Fruit fly (Drosophila melanogaster) whole organism, embryonic: Measurements from ENCODE around the gene CG14232.

Experiments
- Atf3 ChIP-seq: fragments of 200-800 bp; sonication (Bioruptor generic); optimal IDR thresholded peaks from 3 replicates; lab custom pipeline; 2016; ENCODE audit warnings: missing biosample characterization, missing genetic modification characterization
- CG11560 ChIP-seq: fragments of 200-800 bp; sonication (Bioruptor generic); IDR thresholded peaks from 3 replicates; pipeline ENCODE4 v1.3.6; 2022; ENCODE audit warnings: missing biosample characterization, missing genetic modification characterization
- CG12236 ChIP-seq: fragments of 200-800 bp; sonication (Bioruptor generic); optimal IDR thresholded peaks from 2 replicates; lab custom pipeline; 2016; ENCODE audit warnings: missing biosample characterization, missing genetic modification characterization
- CG16779 ChIP-seq: fragments of 200-800 bp; sonication (Bioruptor generic); IDR thresholded peaks from 2 replicates; pipeline ENCODE4 v1.3.6; 2022; ENCODE audit warnings: missing biosample characterization, missing genetic modification characterization
- CG17612 ChIP-seq: fragments of 200-800 bp; sonication (Bioruptor generic); IDR thresholded peaks from 2 replicates; pipeline ENCODE4 v1.3.6; 2022; ENCODE audit warnings: missing biosample characterization, missing genetic modification characterization
- CG17802 ChIP-seq: fragments of 200-800 bp; sonication (Bioruptor generic); optimal IDR thresholded peaks from 2 replicates; lab custom pipeline; 2018; ENCODE audit warnings: missing biosample characterization, mild to moderate bottlenecking, missing genetic modification characterization, moderate library complexity
- CG2116 ChIP-seq: fragments of 200-800 bp; sonication (Bioruptor generic); optimal IDR thresholded peaks from 3 replicates; lab custom pipeline; 2018; ENCODE audit warnings: missing biosample characterization, mild to moderate bottlenecking, missing genetic modification characterization
- CG30020 ChIP-seq: fragments of 200-800 bp; optimal IDR thresholded peaks from 2 replicates; lab custom pipeline; 2019; ENCODE audit warnings: missing biosample characterization, mild to moderate bottlenecking, missing genetic modification characterization, moderate library complexity
- CG3281 ChIP-seq: fragments of 200-800 bp; sonication (Bioruptor generic); optimal IDR thresholded peaks from 3 replicates; lab custom pipeline; 2017; ENCODE audit warnings: missing biosample characterization, mild to moderate bottlenecking, missing genetic modification characterization
- CG34376 ChIP-seq: fragments of 200-800 bp; sonication (Bioruptor generic); optimal IDR thresholded peaks from 2 replicates; lab custom pipeline; 2018; ENCODE audit warnings: missing biosample characterization, mild to moderate bottlenecking, missing genetic modification characterization
- CG4360 ChIP-seq: fragments of 200-800 bp; sonication (Bioruptor generic); IDR thresholded peaks from 2 replicates; pipeline ENCODE4 v1.3.6; 2022; ENCODE audit warnings: missing biosample characterization, missing genetic modification characterization
- CG4820 ChIP-seq: fragments of 200-800 bp; sonication (Bioruptor generic); optimal IDR thresholded peaks from 3 replicates; lab custom pipeline; 2016; ENCODE audit warnings: missing biosample characterization, missing genetic modification characterization
- CG7357 ChIP-seq: fragments of 200-800 bp; sonication (Bioruptor generic); IDR thresholded peaks from 3 replicates; pipeline ENCODE4 v1.3.6; 2022; ENCODE audit warnings: missing biosample characterization, missing genetic modification characterization
- CG7786 ChIP-seq: fragments of 200-800 bp; sonication (Bioruptor generic); optimal IDR thresholded peaks from 2 replicates; lab custom pipeline; 2016; ENCODE audit warnings: missing biosample characterization, missing genetic modification characterization
- CG8765 ChIP-seq: fragments of 200-800 bp; sonication (Bioruptor generic); IDR thresholded peaks from 2 replicates; pipeline ENCODE4 v1.3.6; 2022; ENCODE audit warnings: missing biosample characterization, missing genetic modification characterization
- CG8944 ChIP-seq: fragments of 200-800 bp; sonication (Bioruptor generic); optimal IDR thresholded peaks from 3 replicates; lab custom pipeline; 2016; ENCODE audit warnings: missing biosample characterization, missing genetic modification characterization
- Ets65A ChIP-seq: fragments of 200-800 bp; sonication (Bioruptor generic); peaks from one replicate; lab custom pipeline; 2016; ENCODE audit warnings: missing biosample characterization, missing genetic modification characterization
- Neu2 ChIP-seq: fragments of 200-800 bp; sonication (Bioruptor generic); optimal IDR thresholded peaks from 3 replicates; lab custom pipeline; 2016; ENCODE audit warnings: missing biosample characterization, missing genetic modification characterization, borderline replicate concordance
- Nf-YA ChIP-seq: fragments of 200-800 bp; sonication (Bioruptor generic); IDR thresholded peaks from 2 replicates; pipeline ENCODE4 v1.3.6; 2022; ENCODE audit warnings: missing biosample characterization, missing genetic modification characterization
- Rx ChIP-seq: fragments of 200-800 bp; sonication (Bioruptor generic); IDR thresholded peaks from 2 replicates; pipeline ENCODE4 v1.3.6; 2022; ENCODE audit warnings: missing biosample characterization, missing genetic modification characterization
- Side ChIP-seq: fragments of 200-800 bp; sonication (Bioruptor generic); optimal IDR thresholded peaks from 2 replicates; lab custom pipeline; 2016; ENCODE audit warnings: missing biosample characterization, missing genetic modification characterization
- Six4 ChIP-seq: fragments of 200-800 bp; sonication (Bioruptor generic); optimal IDR thresholded peaks from 2 replicates; lab custom pipeline; 2016; ENCODE audit warnings: missing biosample characterization, missing genetic modification characterization
- Stat92E ChIP-seq, 3 experiments: fragments of >200 bp in 2 of 3; fragments of 200-800 bp in 1 of 3; sonication (Bioruptor generic) in 1 of 3; optimal IDR thresholded peaks; 2 replicates each; lab custom pipeline; 2017 to 2019; ENCODE audit warnings: missing biosample characterization in 3 of 3, missing genetic modification characterization in 3 of 3, mild to moderate bottlenecking in 1 of 3, moderate library complexity in 1 of 3
- Trl ChIP-seq, 3 experiments: fragments of >200 bp in 2 of 3; fragments of 200-800 bp in 1 of 3; sonication (Bioruptor generic) in 1 of 3; optimal IDR thresholded peaks; 2 replicates in 1 of 3; 3 replicates in 2 of 3; lab custom pipeline; 2016 to 2017; ENCODE audit warnings: missing biosample characterization in 1 of 3, missing genetic modification characterization in 1 of 3
- Vsx1 ChIP-seq: fragments of 200-800 bp; sonication (Bioruptor generic); optimal IDR thresholded peaks from 2 replicates; lab custom pipeline; 2017; ENCODE audit warnings: missing biosample characterization, mild to moderate bottlenecking, missing genetic modification characterization, missing genetic modification reagents
- abd-A ChIP-seq: fragments of 200-800 bp; sonication (Bioruptor generic); optimal IDR thresholded peaks from 3 replicates; lab custom pipeline; 2019; ENCODE audit warnings: missing biosample characterization, mild to moderate bottlenecking, missing genetic modification characterization, moderate library complexity
- al ChIP-seq: fragments of 200-800 bp; sonication (Bioruptor generic); IDR thresholded peaks from 2 replicates; pipeline ENCODE4 v1.3.6; 2022; ENCODE audit warnings: missing biosample characterization, missing genetic modification characterization
- ase ChIP-seq: fragments of 200-800 bp; sonication (Bioruptor generic); IDR thresholded peaks from 3 replicates; pipeline ENCODE4 v1.3.6; 2022; ENCODE audit warnings: missing biosample characterization, missing genetic modification characterization
- ato ChIP-seq: fragments of 200-800 bp; sonication (Bioruptor generic); IDR thresholded peaks from 2 replicates; pipeline ENCODE4 v1.3.6; 2022; ENCODE audit warnings: missing biosample characterization, missing genetic modification characterization; ENCODE audit not compliant: partially characterized antibody
- cad ChIP-seq: fragments of >200 bp; optimal IDR thresholded peaks from 2 replicates; lab custom pipeline; 2017; ENCODE audit warnings: missing biosample characterization, missing genetic modification characterization
- crp ChIP-seq, 2 experiments: fragments of 200-800 bp; sonication (Bioruptor generic); optimal IDR thresholded peaks; 2 replicates in 1 of 2; 3 replicates in 1 of 2; lab custom pipeline; 2017; ENCODE audit warnings: missing biosample characterization in 2 of 2, missing genetic modification characterization in 2 of 2, mild to moderate bottlenecking in 1 of 2, moderate library complexity in 1 of 2
- dmrt99B ChIP-seq: fragments of 200-800 bp; sonication (Bioruptor generic); optimal IDR thresholded peaks from 2 replicates; lab custom pipeline; 2018; ENCODE audit warnings: missing biosample characterization, mild to moderate bottlenecking, missing genetic modification characterization, moderate library complexity
- emc ChIP-seq: fragments of 200-800 bp; sonication (Bioruptor generic); optimal IDR thresholded peaks from 2 replicates; lab custom pipeline; 2016; ENCODE audit warnings: missing biosample characterization, missing genetic modification characterization
- gem ChIP-seq: fragments of 200-800 bp; sonication (Bioruptor generic); optimal IDR thresholded peaks from 2 replicates; lab custom pipeline; 2019; ENCODE audit warnings: missing biosample characterization, mild to moderate bottlenecking, missing genetic modification characterization, moderate library complexity
- grn ChIP-seq: fragments of 200-800 bp; sonication (Bioruptor generic); optimal IDR thresholded peaks from 3 replicates; lab custom pipeline; 2017; ENCODE audit warnings: missing biosample characterization, missing genetic modification characterization
- hbn ChIP-seq: fragments of 200-800 bp; sonication (Bioruptor generic); IDR thresholded peaks from 2 replicates; pipeline ENCODE4 v1.3.6; 2022; ENCODE audit warnings: missing biosample characterization, missing genetic modification characterization; ENCODE audit not compliant: partially characterized antibody
- hkb ChIP-seq, 2 experiments: fragments of 200-800 bp in 1 of 2; fragments of >200 bp in 1 of 2; sonication (Bioruptor generic) in 1 of 2; IDR thresholded peaks in 1 of 2; optimal IDR thresholded peaks in 1 of 2; 2 replicates each; pipeline versions ENCODE4 v1.3.6 to Lab custom; 2017 to 2022; ENCODE audit warnings: missing biosample characterization in 1 of 2, missing genetic modification characterization in 1 of 2
- lab ChIP-seq: fragments of 200-800 bp; sonication (Bioruptor generic); optimal IDR thresholded peaks from 3 replicates; lab custom pipeline; 2017; ENCODE audit warnings: missing biosample characterization, missing genetic modification characterization, mild to moderate bottlenecking, moderate library complexity, missing genetic modification reagents
- lilli ChIP-seq: fragments of 200-800 bp; sonication (Bioruptor generic); optimal IDR thresholded peaks from 3 replicates; lab custom pipeline; 2016; ENCODE audit warnings: missing biosample characterization, missing genetic modification characterization
- odd ChIP-seq: fragments of 200-800 bp; sonication (Bioruptor generic); optimal IDR thresholded peaks from 2 replicates; lab custom pipeline; 2017; ENCODE audit warnings: missing biosample characterization, mild to moderate bottlenecking, missing genetic modification characterization
- pb ChIP-seq: fragments of 200-800 bp; sonication (Bioruptor generic); optimal IDR thresholded peaks from 3 replicates; lab custom pipeline; 2016; ENCODE audit warnings: missing biosample characterization, missing genetic modification characterization
- phol ChIP-seq: fragments of 200-800 bp; sonication (Bioruptor generic); optimal IDR thresholded peaks from 3 replicates; lab custom pipeline; 2018; ENCODE audit warnings: missing biosample characterization, mild to moderate bottlenecking, missing genetic modification characterization, moderate library complexity
- ro ChIP-seq: fragments of 200-800 bp; sonication (Bioruptor generic); IDR thresholded peaks from 2 replicates; pipeline ENCODE4 v1.3.6; 2022; ENCODE audit warnings: missing biosample characterization, missing genetic modification characterization
- run ChIP-seq: fragments of 200-800 bp; sonication (Bioruptor generic); optimal IDR thresholded peaks from 3 replicates; lab custom pipeline; 2018; ENCODE audit warnings: missing biosample characterization, mild to moderate bottlenecking, missing genetic modification characterization
- tap ChIP-seq: fragments of 200-800 bp; optimal IDR thresholded peaks from 3 replicates; lab custom pipeline; 2019; ENCODE audit warnings: missing biosample characterization, mild to moderate bottlenecking, missing genetic modification characterization, moderate library complexity
- wek ChIP-seq: fragments of 200-800 bp; sonication (Bioruptor generic); optimal IDR thresholded peaks from 3 replicates; lab custom pipeline; 2018; ENCODE audit warnings: missing biosample characterization, mild to moderate bottlenecking, missing genetic modification characterization, moderate library complexity
- zf30C ChIP-seq: fragments of 200-800 bp; sonication (Bioruptor generic); optimal IDR thresholded peaks from 3 replicates; lab custom pipeline; 2018; ENCODE audit warnings: missing biosample characterization, mild to moderate bottlenecking, missing genetic modification characterization
- zfh1 ChIP-seq: fragments of 200-800 bp; sonication (Bioruptor generic); IDR thresholded peaks from 3 replicates; pipeline ENCODE4 v1.3.6; 2022; ENCODE audit warnings: missing biosample characterization, missing genetic modification characterization

Gene CG14232

dm6 chrX:19744003-19744488, 40.0 kb upstream of the CG14232 start, which contains the start of the genes CG18809, COX6B, CG33932 and Rpp20 (continued):
- TF ChIP-seq hkb (optimal IDR thresholded peaks at IDR 0.05; lab: Kevin White, UChicago) (no peak), hkb (GFP tag; IDR thresholded peaks at IDR 0.05; lab: Robert Waterston, UW) (peak; percentile 63), phol (tag; lab: Kevin White, UChicago) (peak; percentile 71), odd (GFP tag; lab: Kevin White, UChicago) (no peak), CG17612 (peak; percentile 20; the same call in 1 of the 2 replicates), CG8765 (GFP tag; lab: Robert Waterston, UW) (peak; percentile 40; the same call in 1 of the 2 replicates), run (no peak), CG34376 (peak; percentile 59), lab (GFP tag; lab: Kevin White, UChicago) (peak; percentile 80), abd-A (tag; lab: Kevin White, UChicago) (no peak), lilli (GFP tag; lab: Kevin White, UChicago) (peak; percentile 77), Stat92E (GFP tag; optimal IDR thresholded peaks at IDR 0.05; lab: Kevin White, UChicago) (peak in 1 of 3 experiments; percentile 54), Vsx1 (GFP tag; lab: Kevin White, UChicago) (no peak), crp (GFP tag; optimal IDR thresholded peaks at IDR 0.05; lab: Kevin White, UChicago) (peak in 1 of 2 experiments; percentile 51), ro (no peak), CG30020 (tag; lab: Kevin White, UChicago) (peak; percentile 5), Side (GFP tag; lab: Kevin White, UChicago) (peak; percentile 70), CG3281 (peak; percentile 60), CG4360 (GFP tag; lab: Robert Waterston, UW) (no peak), hbn (GFP tag; lab: Robert Waterston, UW) (peak; percentile 91), Ets65A (peak; percentile 98), Nf-YA (GFP tag; lab: Robert Waterston, UW) (0 out of 2 replicates have a peak, but pooled peaks have one; percentile 18), CG4820 (peak; percentile 28), Six4 (GFP tag; lab: Kevin White, UChicago) (no peak), grn (peak; percentile 7), dmrt99B (tag; lab: Kevin White, UChicago) (no peak), Trl (optimal IDR thresholded peaks at IDR 0.05; lab: Kevin White, UChicago) (no peak), Trl (GFP tag; optimal IDR thresholded peaks at IDR 0.05; lab: Kevin White, UChicago) (peak; percentile 83), cad (no peak), CG2116 (GFP tag; lab: Kevin White, UChicago) (peak; percentile 66), zfh1 (peak; percentile 66; the same call in 2 of the 3 replicates), CG11560 (tag; lab: Robert Waterston, UW) (peak; percentile 72; the same call in 2 of the 3 replicates), CG7786 (GFP tag; lab: Kevin White, UChicago) (peak; percentile 84), Rx (GFP tag; lab: Robert Waterston, UW) (peak; percentile 32; the same call in 1 of the 2 replicates), Neu2 (GFP tag; lab: Kevin White, UChicago) (peak; percentile 10), gem (tag; lab: Kevin White, UChicago) (no peak), tap (tag; lab: Kevin White, UChicago) (no peak), CG12236 (GFP tag; lab: Kevin White, UChicago) (peak; percentile 2), ato (peak; percentile 93), CG7357 (GFP tag; lab: Robert Waterston, UW) (no peak), CG17802 (peak; percentile 7), emc (GFP tag; lab: Kevin White, UChicago) (peak; percentile 61), zf30C (GFP tag; lab: Kevin White, UChicago) (no peak), CG8944 (GFP tag; lab: Kevin White, UChicago) (peak; percentile 62), ase (GFP tag; lab: Robert Waterston, UW) (no peak), wek (no peak), Atf3 (peak; percentile 56), pb (GFP tag; lab: Kevin White, UChicago) (peak; percentile 28), CG16779 (GFP tag; lab: Robert Waterston, UW) (peak; percentile 60; the same call in 1 of the 2 replicates), al (GFP tag; lab: Robert Waterston, UW) (peak; percentile 63)
